Fruit fly (Drosophila melanogaster) whole organism, prepupa: Measurements from ENCODE around the gene CG7785.

Source experiments
- CG10631 ChIP-seq: fragments of 200-800 bp; sonication (Bioruptor generic); optimal IDR thresholded peaks from 2 replicates; lab custom pipeline; 2016; ENCODE audit warnings: missing biosample characterization, missing genetic modification characterization
- CG10669 ChIP-seq: fragments of 200-800 bp; sonication (Bioruptor generic); optimal IDR thresholded peaks from 3 replicates; lab custom pipeline; 2018; ENCODE audit warnings: missing biosample characterization, mild to moderate bottlenecking, missing genetic modification characterization, moderate library complexity
- CG11294 ChIP-seq: fragments of 200-800 bp; sonication (Bioruptor generic); IDR thresholded peaks from 2 replicates; pipeline ENCODE4 v1.3.6; 2022; ENCODE audit warnings: missing biosample characterization, missing genetic modification characterization
- CG11902 ChIP-seq: fragments of 200-800 bp; sonication (Bioruptor generic); optimal IDR thresholded peaks from 3 replicates; lab custom pipeline; 2016; ENCODE audit warnings: missing biosample characterization, missing genetic modification characterization
- CG15336 ChIP-seq: fragments of 200-800 bp; sonication (Bioruptor generic); IDR thresholded peaks from 2 replicates; pipeline ENCODE4 v1.3.6; 2022; ENCODE audit warnings: missing biosample characterization, missing genetic modification characterization
- CG16779 ChIP-seq: fragments of 200-800 bp; sonication (Bioruptor generic); optimal IDR thresholded peaks from 3 replicates; lab custom pipeline; 2017; ENCODE audit warnings: missing biosample characterization, mild to moderate bottlenecking, missing genetic modification characterization
- CG3032 ChIP-seq: fragments of 200-800 bp; optimal IDR thresholded peaks from 2 replicates; lab custom pipeline; 2019; ENCODE audit warnings: missing biosample characterization, mild to moderate bottlenecking, missing genetic modification characterization, moderate library complexity
- CG31627 ChIP-seq: fragments of 200-800 bp; sonication (Bioruptor generic); optimal IDR thresholded peaks from 3 replicates; lab custom pipeline; 2016; ENCODE audit warnings: missing biosample characterization, missing genetic modification characterization
- CG32006 ChIP-seq: fragments of 200-800 bp; sonication (Bioruptor generic); optimal IDR thresholded peaks from 3 replicates; lab custom pipeline; 2017; ENCODE audit warnings: missing biosample characterization, mild to moderate bottlenecking, missing genetic modification characterization
- CG34406 ChIP-seq: fragments of 200-800 bp; sonication (Bioruptor generic); optimal IDR thresholded peaks from 3 replicates; lab custom pipeline; 2016; ENCODE audit warnings: missing biosample characterization, missing genetic modification characterization
- CG4318 ChIP-seq: fragments of 200-800 bp; sonication (Bioruptor generic); optimal IDR thresholded peaks from 3 replicates; lab custom pipeline; 2017; ENCODE audit warnings: missing biosample characterization, mild to moderate bottlenecking, missing genetic modification characterization
- CG6276 ChIP-seq: fragments of 200-800 bp; sonication (Bioruptor generic); optimal IDR thresholded peaks from 2 replicates; lab custom pipeline; 2017; ENCODE audit warnings: missing biosample characterization, mild to moderate bottlenecking, missing genetic modification characterization
- CG6808 ChIP-seq: fragments of 200-800 bp; sonication (Bioruptor generic); optimal IDR thresholded peaks from 3 replicates; lab custom pipeline; 2017; ENCODE audit warnings: missing biosample characterization, missing genetic modification characterization, mild to moderate bottlenecking, moderate library complexity, missing genetic modification reagents
- CG8119 ChIP-seq: fragments of 200-800 bp; sonication (Bioruptor generic); IDR thresholded peaks from 3 replicates; pipeline ENCODE4 v1.3.6; 2022; ENCODE audit warnings: missing biosample characterization, missing genetic modification characterization
- CG8319 ChIP-seq: fragments of 200-800 bp; sonication (Bioruptor generic); optimal IDR thresholded peaks from 3 replicates; lab custom pipeline; 2016; ENCODE audit warnings: missing biosample characterization, missing genetic modification characterization
- CG8632 ChIP-seq: fragments of 200-800 bp; sonication (Bioruptor generic); optimal IDR thresholded peaks from 3 replicates; lab custom pipeline; 2016; ENCODE audit warnings: missing biosample characterization, missing genetic modification characterization
- CG9139 ChIP-seq: fragments of 200-800 bp; sonication (Bioruptor generic); optimal IDR thresholded peaks from 3 replicates; lab custom pipeline; 2017; ENCODE audit warnings: missing biosample characterization, mild to moderate bottlenecking, missing genetic modification characterization
- Eip78C ChIP-seq: fragments of 200-800 bp; sonication (Bioruptor generic); peaks from one replicate; lab custom pipeline; 2016; ENCODE audit warnings: missing biosample characterization, missing genetic modification characterization
- Ets21C ChIP-seq: fragments of 200-800 bp; sonication (Bioruptor generic); optimal IDR thresholded peaks from 3 replicates; lab custom pipeline; 2016; ENCODE audit warnings: missing biosample characterization, missing genetic modification characterization
- Ets96B ChIP-seq: fragments of 200-800 bp; optimal IDR thresholded peaks from 2 replicates; lab custom pipeline; 2019; ENCODE audit warnings: missing biosample characterization, mild to moderate bottlenecking, missing genetic modification characterization, moderate library complexity
- Gug ChIP-seq: fragments of 200-800 bp; sonication (Bioruptor generic); IDR thresholded peaks from 2 replicates; pipeline ENCODE4 v1.3.6; 2022; ENCODE audit warnings: missing biosample characterization, missing genetic modification characterization
- Hr38 ChIP-seq: sonication (Bioruptor generic); optimal IDR thresholded peaks from 2 replicates; lab custom pipeline; 2016; ENCODE audit warnings: missing biosample characterization, missing genetic modification characterization
- Hr39 ChIP-seq: fragments of 200-800 bp; sonication (Bioruptor generic); optimal IDR thresholded peaks from 2 replicates; lab custom pipeline; 2016; ENCODE audit warnings: missing biosample characterization, missing genetic modification characterization
- Hr4 ChIP-seq: fragments of 200-800 bp; sonication (Bioruptor generic); optimal IDR thresholded peaks from 3 replicates; lab custom pipeline; 2016; ENCODE audit warnings: missing biosample characterization, missing genetic modification characterization
- Lpt ChIP-seq: fragments of 200-800 bp; sonication (Bioruptor generic); optimal IDR thresholded peaks from 3 replicates; lab custom pipeline; 2016; ENCODE audit warnings: missing biosample characterization, missing genetic modification characterization
- Met ChIP-seq: fragments of 200-800 bp; sonication (Bioruptor generic); optimal IDR thresholded peaks from 3 replicates; lab custom pipeline; 2016; ENCODE audit warnings: missing biosample characterization, missing genetic modification characterization
- OdsH ChIP-seq: fragments of 200-800 bp; sonication (Bioruptor generic); optimal IDR thresholded peaks from 3 replicates; lab custom pipeline; 2016; ENCODE audit warnings: missing biosample characterization, missing genetic modification characterization
- Smox ChIP-seq: fragments of 200-800 bp; sonication (Bioruptor generic); optimal IDR thresholded peaks from 3 replicates; lab custom pipeline; 2016; ENCODE audit warnings: missing biosample characterization, missing genetic modification characterization
- Sox102F ChIP-seq: fragments of 200-800 bp; sonication (Bioruptor generic); optimal IDR thresholded peaks from 2 replicates; lab custom pipeline; 2016; ENCODE audit warnings: missing biosample characterization, mild to moderate bottlenecking, missing genetic modification characterization
- Sox14 ChIP-seq: fragments of 200-800 bp; sonication (Bioruptor generic); optimal IDR thresholded peaks from 3 replicates; lab custom pipeline; 2016; ENCODE audit warnings: missing biosample characterization, missing genetic modification characterization
- achi ChIP-seq: fragments of 200-800 bp; sonication (Bioruptor generic); optimal IDR thresholded peaks from 3 replicates; lab custom pipeline; 2016; ENCODE audit warnings: missing biosample characterization, missing genetic modification characterization
- acj6 ChIP-seq: fragments of 200-800 bp; sonication (Bioruptor generic); optimal IDR thresholded peaks from 3 replicates; lab custom pipeline; 2016; ENCODE audit warnings: missing biosample characterization, missing genetic modification characterization
- cyc ChIP-seq: fragments of 200-800 bp; sonication (Bioruptor generic); optimal IDR thresholded peaks from 3 replicates; lab custom pipeline; 2016; ENCODE audit warnings: missing biosample characterization, missing genetic modification characterization
- dac ChIP-seq: fragments of 200-800 bp; sonication (Bioruptor generic); optimal IDR thresholded peaks from 2 replicates; lab custom pipeline; 2017; ENCODE audit warnings: missing biosample characterization, mild to moderate bottlenecking, missing genetic modification characterization
- dsx ChIP-seq: fragments of 200-800 bp; optimal IDR thresholded peaks from 3 replicates; lab custom pipeline; 2019; ENCODE audit warnings: missing biosample characterization, mild to moderate bottlenecking, missing genetic modification characterization, moderate library complexity; ENCODE audit not compliant: poor library complexity, severe bottlenecking
- esn ChIP-seq: fragments of 200-800 bp; sonication (Bioruptor generic); optimal IDR thresholded peaks from 2 replicates; lab custom pipeline; 2016; ENCODE audit warnings: missing biosample characterization, mild to moderate bottlenecking, missing genetic modification characterization, moderate library complexity
- fd59A ChIP-seq: fragments of 200-800 bp; sonication (Bioruptor generic); optimal IDR thresholded peaks from 2 replicates; lab custom pipeline; 2017; ENCODE audit warnings: missing biosample characterization, mild to moderate bottlenecking, missing genetic modification characterization, missing genetic modification reagents
- fkh ChIP-seq: fragments of 200-800 bp; sonication (Bioruptor generic); optimal IDR thresholded peaks from 3 replicates; lab custom pipeline; 2017; ENCODE audit warnings: missing biosample characterization, mild to moderate bottlenecking, missing genetic modification characterization, moderate library complexity
- lz ChIP-seq: fragments of 200-800 bp; sonication (Bioruptor generic); optimal IDR thresholded peaks from 3 replicates; lab custom pipeline; 2016; ENCODE audit warnings: missing biosample characterization, missing genetic modification characterization
- net ChIP-seq: fragments of 200-800 bp; sonication (Bioruptor generic); optimal IDR thresholded peaks from 3 replicates; lab custom pipeline; 2016; ENCODE audit warnings: missing biosample characterization, missing genetic modification characterization
- pdm3 ChIP-seq: fragments of 200-800 bp; sonication (Bioruptor generic); optimal IDR thresholded peaks from 3 replicates; lab custom pipeline; 2016; ENCODE audit warnings: missing biosample characterization, missing genetic modification characterization
- salr ChIP-seq, 2 experiments: fragments of 200-800 bp; sonication (Bioruptor generic); optimal IDR thresholded peaks; 3 replicates each; lab custom pipeline; 2016 to 2018; ENCODE audit warnings: missing biosample characterization in 2 of 2, missing genetic modification characterization in 2 of 2, mild to moderate bottlenecking in 1 of 2
- spab ChIP-seq: fragments of 200-800 bp; sonication (Bioruptor generic); optimal IDR thresholded peaks from 2 replicates; lab custom pipeline; 2017; ENCODE audit warnings: missing biosample characterization, mild to moderate bottlenecking, missing genetic modification characterization, missing genetic modification reagents
- svp ChIP-seq: fragments of 200-800 bp; sonication (Bioruptor generic); peaks from one replicate; lab custom pipeline; 2016; ENCODE audit warnings: missing biosample characterization, missing genetic modification characterization
- topi ChIP-seq: fragments of 200-800 bp; sonication (Bioruptor generic); optimal IDR thresholded peaks from 3 replicates; lab custom pipeline; 2016; ENCODE audit warnings: missing biosample characterization, missing genetic modification characterization
- vri ChIP-seq: fragments of 200-800 bp; sonication (Bioruptor generic); optimal IDR thresholded peaks from 3 replicates; lab custom pipeline; 2016; ENCODE audit warnings: missing biosample characterization, mild to moderate bottlenecking, missing genetic modification characterization

CG7785 gene

dm6 chr3R:18026536-18026935 is 5.1 kb downstream of the CG7785 start:
- TF ChIP-seq CG6276 (GFP tag; lab: Kevin White, UChicago) (no peak), cyc (GFP tag; lab: Kevin White, UChicago) (no peak), CG32006 (GFP tag; lab: Kevin White, UChicago) (peak; percentile 40), Lpt (GFP tag; lab: Kevin White, UChicago) (no peak), dsx (GFP tag; lab: Kevin White, UChicago) (peak; percentile 27), CG15336 (peak; percentile 34; the same call in 1 of the 2 replicates), Eip78C (GFP tag; lab: Kevin White, UChicago) (peak; percentile 71), Hr4 (peak; percentile 37), pdm3 (GFP tag; lab: Kevin White, UChicago) (no peak), Ets21C (no peak), CG8119 (GFP tag; lab: Robert Waterston, UW) (peak; percentile 36; the same call in 1 of the 3 replicates)

dm6 chr3R:18027307-18027706 is 5.9 kb downstream of the CG7785 start:
- peak; percentile 65 for TF ChIP-seq CG32006 (GFP tag; lab: Kevin White, UChicago)
- no peak for TF ChIP-seq CG9139
- TF ChIP-seq CG10669 = peak; percentile 4
- peak; percentile 34 for TF ChIP-seq spab
- no peak for TF ChIP-seq Hr39 (GFP tag; lab: Kevin White, UChicago)
- no peak for TF ChIP-seq lz
- peak; percentile 6 for TF ChIP-seq CG6808 (GFP tag; lab: Kevin White, UChicago)
- TF ChIP-seq Ets96B (tag; lab: Kevin White, UChicago) = peak; percentile 33
- TF ChIP-seq CG4318 = peak; percentile 13
- peak; percentile 28 for TF ChIP-seq achi
- peak; percentile 17 for TF ChIP-seq CG6276 (GFP tag; lab: Kevin White, UChicago)
- no peak for TF ChIP-seq CG34406 (GFP tag; lab: Kevin White, UChicago)
- no peak for TF ChIP-seq CG16779 (tag; lab: Kevin White, UChicago)
- peak; percentile 65 for TF ChIP-seq Eip78C (GFP tag; lab: Kevin White, UChicago)
- TF ChIP-seq salr (GFP tag; optimal IDR thresholded peaks at IDR 0.05; lab: Kevin White, UChicago) = peak in 1 of 2 experiments; percentile 46
- peak; percentile 62; the same call in 2 of the 3 replicates for TF ChIP-seq CG8119 (GFP tag; lab: Robert Waterston, UW)
- TF ChIP-seq CG10631 (GFP tag; lab: Kevin White, UChicago) = peak; percentile 48
- TF ChIP-seq Hr4 = peak; percentile 31
- peak; percentile 51 for TF ChIP-seq CG3032 (tag; lab: Kevin White, UChicago)
- peak; percentile 8 for TF ChIP-seq OdsH (GFP tag; lab: Kevin White, UChicago)
- no peak for TF ChIP-seq Gug (GFP tag; lab: Robert Waterston, UW)
- peak; percentile 52 for TF ChIP-seq CG15336
- peak; percentile 29 for TF ChIP-seq dsx (GFP tag; lab: Kevin White, UChicago)
- TF ChIP-seq acj6 (GFP tag; lab: Kevin White, UChicago) = peak; percentile 6
- TF ChIP-seq topi = no peak

- TF ChIP-seq achi = no peak
- no peak for TF ChIP-seq Smox
- no peak for TF ChIP-seq pdm3 (GFP tag; lab: Kevin White, UChicago)
- TF ChIP-seq CG10669 = no peak
- TF ChIP-seq svp (GFP tag; lab: Kevin White, UChicago) = peak; percentile 71
- TF ChIP-seq CG31627 = no peak
These were observed 6.4 kb downstream of the CG7785 start for dm6 chr3R:18027789-18028188.

dm6 chr3R:18029105-18029504 is 7.7 kb downstream of the CG7785 start:
- TF ChIP-seq CG10631 (GFP tag; lab: Kevin White, UChicago) (no peak), Sox14 (GFP tag; lab: Kevin White, UChicago) (no peak), fd59A (GFP tag; lab: Kevin White, UChicago) (no peak), CG11902 (GFP tag; lab: Kevin White, UChicago) (no peak), achi (peak; percentile 14), fkh (GFP tag; lab: Kevin White, UChicago) (no peak), CG11294 (GFP tag; lab: Robert Waterston, UW) (no peak), dac (GFP tag; lab: Kevin White, UChicago) (no peak), Hr4 (peak; percentile 60), vri (GFP tag; lab: Kevin White, UChicago) (no peak), CG8632 (GFP tag; lab: Kevin White, UChicago) (no peak), CG8119 (GFP tag; lab: Robert Waterston, UW) (peak; percentile 64; the same call in 2 of the 3 replicates), esn (GFP tag; lab: Kevin White, UChicago) (no peak), acj6 (GFP tag; lab: Kevin White, UChicago) (no peak), Met (GFP tag; lab: Kevin White, UChicago) (no peak), Ets96B (tag; lab: Kevin White, UChicago) (no peak), pdm3 (GFP tag; lab: Kevin White, UChicago) (peak; percentile 11), CG16779 (tag; lab: Kevin White, UChicago) (no peak), CG4318 (peak; percentile 25), CG8319 (GFP tag; lab: Kevin White, UChicago) (no peak), net (GFP tag; lab: Kevin White, UChicago) (peak; percentile 5), Sox102F (GFP tag; lab: Kevin White, UChicago) (no peak), Hr38 (no peak)
